Worm (Caenorhabditis elegans) whole organism, early embryonic: ENCODE measurements around the gene arrd-22.

Experiments
- F13C5.2 ChIP-seq: sonication (generic microtip); optimal IDR thresholded peaks from 2 replicates; lab custom pipeline; 2017; ENCODE audit warnings: mild to moderate bottlenecking, missing genetic modification characterization, inconsistent platforms, missing compliant biosample characterization
- ama-1 ChIP-seq: fragments of 150-350 bp; optimal IDR thresholded peaks from 2 replicates; lab custom pipeline; 2014
- ceh-13 ChIP-seq: fragments of 200-800 bp; sonication (Bioruptor generic); optimal IDR thresholded peaks from 2 replicates; lab custom pipeline; 2018; ENCODE audit warnings: mild to moderate bottlenecking, missing genetic modification characterization, missing compliant biosample characterization
- ets-7 ChIP-seq: sonication (generic microtip); optimal IDR thresholded peaks from 2 replicates; lab custom pipeline; 2016; ENCODE audit warnings: missing genotype, missing genetic modification characterization, missing compliant biosample characterization
- flt-1 ChIP-seq: fragments of 200-800 bp; sonication (Bioruptor generic); IDR thresholded peaks from 2 replicates; pipeline ENCODE4 v1.3.6; 2022; ENCODE audit warnings: missing genetic modification characterization, missing compliant biosample characterization
- hmg-4 ChIP-seq: fragments of 200-800 bp; sonication (Bioruptor generic); optimal IDR thresholded peaks from 2 replicates; lab custom pipeline; 2018; ENCODE audit warnings: mild to moderate bottlenecking, missing genetic modification characterization, missing compliant biosample characterization
- pes-1 ChIP-seq: fragments of 200-800 bp; sonication (Bioruptor generic); IDR thresholded peaks from 2 replicates; pipeline ENCODE4 v1.3.6; 2022; ENCODE audit warnings: missing genetic modification reagents, missing genetic modification characterization, missing compliant biosample characterization
- tbx-37 ChIP-seq: fragments of 200-800 bp; sonication (Bioruptor generic); conservative IDR thresholded peaks from 2 replicates; pipeline ENCODE4 v1.3.6; 2022; ENCODE audit warnings: missing genetic modification reagents, missing genetic modification characterization, missing compliant biosample characterization

ce11 chrV:3417928-3418327 is 7.6 kb downstream of the arrd-22 start, which contains the start of gene T20D4.3:
- no peak for TF ChIP-seq pes-1 (GFP tag; lab: Robert Waterston, UW)
- no peak for TF ChIP-seq ceh-13
- no peak for TF ChIP-seq ama-1 (lab: Kevin White, UChicago)
- TF ChIP-seq F13C5.2 (tag; lab: Kevin White, UChicago), result no peak
- no peak for TF ChIP-seq ets-7
- TF ChIP-seq hmg-4, result no peak
- TF ChIP-seq flt-1 (GFP tag; lab: Robert Waterston, UW), result no peak
- TF ChIP-seq tbx-37 (GFP tag; lab: Robert Waterston, UW), result no peak
